Fruit fly (Drosophila melanogaster): ENCODE data around the gene CG32554.

dm6 chrX:17821466-17821865, 31.0 kb downstream of the CG32554 start:
- TF ChIP-seq toe (GFP tag; optimal IDR thresholded peaks at IDR 0.05): no peak
- no peak for TF ChIP-seq kay (GFP tag; ENCODE audit: borderline replicate concordance)
- TF ChIP-seq CG14711 (tag; optimal IDR thresholded peaks at IDR 0.05): no peak
- no peak for TF ChIP-seq bab1 (GFP tag; optimal IDR thresholded peaks at IDR 0.05)
- TF ChIP-seq Clk (GFP tag; optimal IDR thresholded peaks at IDR 0.05): no peak
- no peak for TF ChIP-seq tj (GFP tag; optimal IDR thresholded peaks at IDR 0.05)
- no peak for TF ChIP-seq Hr96 (GFP tag; optimal IDR thresholded peaks at IDR 0.05)
- TF ChIP-seq cic (GFP tag; optimal IDR thresholded peaks at IDR 0.05): no peak
